Worm (Caenorhabditis elegans): ENCODE results near the gene R07E3.7.

The R07E3.7 gene

DNA sequence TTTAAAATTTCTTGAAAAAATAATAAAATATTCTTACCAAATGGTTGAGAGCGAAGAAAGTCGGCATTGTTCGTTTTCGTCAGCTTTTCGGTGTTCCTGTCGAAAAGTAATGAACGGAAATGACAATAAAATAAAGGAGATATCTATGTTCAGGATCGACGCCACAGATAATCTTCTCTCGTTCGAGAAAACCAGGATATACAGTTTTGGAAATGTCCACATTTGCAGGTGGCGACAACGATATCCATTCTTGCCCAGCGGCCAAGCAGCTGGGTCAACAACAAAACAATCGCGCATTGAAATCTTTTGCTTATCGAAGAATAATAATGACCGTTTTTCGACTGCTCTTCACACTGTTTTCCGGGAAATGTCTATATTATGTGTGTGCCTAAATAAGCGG is at the start of gene R07E3.7:
Gene R07E3.7 (minus strand): TSS at position 101 of the 400 bp plus-strand sequence.
- TF ChIP-seq pag-3 (tag; optimal IDR thresholded peaks at IDR 0.05; ENCODE audit: borderline replicate concordance, insufficient read depth) (no peak), ztf-11 (tag; optimal IDR thresholded peaks at IDR 0.05) (no peak), ceh-88 (GFP tag; IDR thresholded peaks at IDR 0.05) (no peak), isw-1 (GFP tag; IDR thresholded peaks at IDR 0.05) (no peak), sup-37 (GFP tag; optimal IDR thresholded peaks at IDR 0.05) (no peak), sptf-1 (tag; optimal IDR thresholded peaks at IDR 0.05) (no peak)

ce11 chrX:10404051-10404450 is 48.5 kb upstream of the R07E3.7 start:
- TF ChIP-seq nhr-47 (tag; optimal IDR thresholded peaks at IDR 0.05) (no peak), lin-39 (tag; optimal IDR thresholded peaks at IDR 0.05) (no peak), ceh-82 (tag; optimal IDR thresholded peaks at IDR 0.05) (no peak), fkh-8 (tag; optimal IDR thresholded peaks at IDR 0.05) (no peak), efl-1 (optimal IDR thresholded peaks at IDR 0.05) (no peak), efl-1 (GFP tag; optimal IDR thresholded peaks at IDR 0.05 in 1 of 2) (no peak)

DNA sequence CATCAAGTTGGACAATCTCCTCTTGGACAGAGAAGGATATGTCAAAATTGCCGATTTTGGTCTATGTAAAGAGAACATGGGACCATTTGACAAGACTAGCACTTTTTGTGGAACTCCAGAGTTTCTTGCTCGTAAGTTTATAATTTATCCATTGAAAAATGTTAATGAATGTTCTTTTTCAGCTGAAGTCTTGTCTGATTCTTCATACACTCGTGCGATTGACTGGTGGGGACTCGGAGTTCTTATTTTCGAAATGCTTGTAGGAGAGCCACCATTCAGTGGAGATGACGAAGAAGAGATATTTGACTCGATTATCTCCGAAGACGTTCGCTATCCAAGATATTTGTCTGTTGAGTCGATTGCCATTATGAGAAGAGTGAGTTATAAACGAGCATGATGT is 45.6 kb upstream of the R07E3.7 start:
- TF ChIP-seq aly-2 (tag; optimal IDR thresholded peaks at IDR 0.05): peak; percentile 6
- TF ChIP-seq nhr-20 (tag; optimal IDR thresholded peaks at IDR 0.05): no peak
- no peak for TF ChIP-seq unc-86 (tag; optimal IDR thresholded peaks at IDR 0.05)

ce11 chrX:10396509-10397292 is 41.2 kb upstream of the R07E3.7 start, which contains the start of gene pkn-1:
TSS of gene pkn-1 (plus strand) at chrX:10397242.
- TF ChIP-seq nhr-19 (GFP tag; conservative IDR thresholded peaks at IDR 0.05) (no peak), elt-2 (tag; optimal IDR thresholded peaks at IDR 0.05) (peak; percentile 9), elt-3 (tag; optimal IDR thresholded peaks at IDR 0.05) (no peak), rnt-1 (tag; optimal IDR thresholded peaks at IDR 0.05) (no peak), lin-13 (GFP tag; optimal IDR thresholded peaks at IDR 0.05) (no peak), C34B4.2 (tag; optimal IDR thresholded peaks at IDR 0.05) (no peak), zip-4 (GFP tag; optimal IDR thresholded peaks at IDR 0.05) (no peak), lin-14 (GFP tag; optimal IDR thresholded peaks at IDR 0.05) (peak; percentile 54), ceh-63 (GFP tag; optimal IDR thresholded peaks at IDR 0.05) (no peak), efl-1 (optimal IDR thresholded peaks at IDR 0.05) (no peak), efl-1 (GFP tag; optimal IDR thresholded peaks at IDR 0.05 in 1 of 2) (peak in 1 of 2 experiments; percentile 2), ces-1 (GFP tag; optimal IDR thresholded peaks at IDR 0.05) (no peak), pqm-1 (tag; optimal IDR thresholded peaks at IDR 0.05) (no peak), fkh-4 (tag; optimal IDR thresholded peaks at IDR 0.05; ENCODE audit: borderline replicate concordance) (no peak), mab-9 (GFP tag; IDR thresholded peaks at IDR 0.05) (no peak), nhr-85 (tag) (no peak), C04F5.9 (tag; optimal IDR thresholded peaks at IDR 0.05) (no peak), nhr-71 (tag; optimal IDR thresholded peaks at IDR 0.05) (no peak), skn-1 (tag; optimal IDR thresholded peaks at IDR 0.05) (no peak), lir-3 (tag; optimal IDR thresholded peaks at IDR 0.05; ENCODE audit: poor library complexity) (no peak), ceh-82 (tag; optimal IDR thresholded peaks at IDR 0.05) (no peak), fos-1 (tag; optimal IDR thresholded peaks at IDR 0.05) (no peak), lin-15B (tag; optimal IDR thresholded peaks at IDR 0.05) (no peak), aly-2 (tag; optimal IDR thresholded peaks at IDR 0.05) (no peak), ceh-8 (GFP tag; optimal IDR thresholded peaks at IDR 0.05) (no peak)
